Worm (Caenorhabditis elegans) whole organism, midembryonic: ENCODE data around the gene nhx-3.

ENCODE experiments used
- T22C8.4 ChIP-seq: fragments of 200-800 bp; sonication (Bioruptor generic); IDR thresholded peaks from 2 replicates; pipeline ENCODE4 v1.3.6; 2022; ENCODE audit warnings: missing genetic modification characterization, missing compliant biosample characterization
- cog-1 ChIP-seq: sonication (generic microtip); optimal IDR thresholded peaks from 2 replicates; lab custom pipeline; 2016; ENCODE audit warnings: missing genetic modification characterization, missing compliant biosample characterization
- flt-1 ChIP-seq: fragments of 200-800 bp; sonication (Bioruptor generic); IDR thresholded peaks from 2 replicates; pipeline ENCODE4 v1.3.6; 2022; ENCODE audit warnings: missing genetic modification characterization, missing compliant biosample characterization
- klf-2 ChIP-seq: fragments of 200-800 bp; sonication (Bioruptor generic); conservative IDR thresholded peaks from 2 replicates; pipeline ENCODE4 v1.3.6; 2022; ENCODE audit warnings: missing genetic modification reagents, missing genetic modification characterization, missing compliant biosample characterization
- med-1 ChIP-seq: sonication (generic microtip); optimal IDR thresholded peaks from 2 replicates; lab custom pipeline; 2017; ENCODE audit warnings: missing genetic modification characterization, mild to moderate bottlenecking, missing compliant biosample characterization, antibody characterized with exemption, missing genetic modification reagents; ENCODE audit not compliant: insufficient read depth
- ref-1 ChIP-seq: fragments of 200-800 bp; sonication (Bioruptor generic); conservative IDR thresholded peaks from 2 replicates; pipeline ENCODE4 v1.3.6; 2022; ENCODE audit warnings: missing genetic modification reagents, missing genetic modification characterization, missing compliant biosample characterization
- tab-1 ChIP-seq: fragments of 200-800 bp; sonication (Bioruptor generic); IDR thresholded peaks from 2 replicates; pipeline ENCODE4 v1.3.6; 2022; ENCODE audit warnings: missing genetic modification characterization, missing compliant biosample characterization
- ztf-23 ChIP-seq: fragments of 200-800 bp; sonication (Bioruptor generic); IDR thresholded peaks from 2 replicates; pipeline ENCODE4 v1.3.6; 2022; ENCODE audit warnings: missing genetic modification reagents, missing genetic modification characterization, missing compliant biosample characterization
- ztf-29 ChIP-seq: fragments of 200-800 bp; sonication (Bioruptor generic); IDR thresholded peaks from 2 replicates; pipeline ENCODE4 v1.3.6; 2022; ENCODE audit warnings: missing genetic modification reagents, missing genetic modification characterization, missing compliant biosample characterization

nhx-3 gene

DNA sequence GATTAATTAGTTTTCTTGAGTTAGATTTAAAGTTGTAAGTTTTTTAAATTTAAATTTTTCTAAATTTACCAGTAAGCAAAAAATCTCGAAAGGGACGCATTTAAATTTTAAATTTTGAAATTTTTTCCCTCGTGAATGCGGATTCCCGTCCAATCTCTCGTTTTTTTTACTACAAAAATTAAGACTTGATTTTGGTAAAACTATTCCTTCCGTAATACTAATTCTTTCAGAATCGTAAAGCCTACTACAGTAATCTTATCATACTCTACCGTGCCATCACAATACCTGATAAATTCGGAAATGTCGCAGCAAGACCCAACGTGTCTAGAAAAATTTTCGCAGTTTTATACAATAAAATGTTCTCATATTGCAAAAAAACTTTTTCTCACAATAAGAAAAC lies at the start of gene nhx-3, which contains the start of gene C54F6.19:
nhx-3 (minus strand) TSS at position 337 of the 400 bp plus-strand sequence.
C54F6.19 (plus strand) TSS at position 301 of the 400 bp plus-strand sequence.
- TF ChIP-seq T22C8.4 (GFP tag; lab: Robert Waterston, UW): no peak

DNA sequence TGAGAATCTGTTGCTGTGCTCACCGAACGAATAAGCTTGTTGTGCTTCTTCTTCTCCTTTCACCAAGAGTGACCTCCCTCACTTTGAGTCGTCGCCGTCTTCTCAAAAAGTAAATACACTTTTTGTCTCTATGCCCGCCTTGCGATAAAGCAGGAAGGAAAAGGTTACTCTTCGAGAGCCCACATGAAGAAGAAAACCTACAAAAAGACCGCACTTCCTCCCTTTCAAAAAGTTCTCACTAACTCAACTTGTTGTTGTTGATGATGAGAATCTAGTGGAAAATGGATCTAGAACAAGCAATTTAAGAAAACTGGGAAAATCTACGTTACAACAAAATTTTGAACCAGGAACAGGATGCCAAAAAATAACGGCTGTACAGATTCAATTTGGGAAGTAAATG lies 45.1 kb upstream of the nhx-3 start, which contains the start of gene C50E3.6:
C50E3.6 (minus strand) TSS at position 101 of the 400 bp plus-strand sequence.
- no peak for TF ChIP-seq cog-1
- no peak for TF ChIP-seq flt-1 (GFP tag; lab: Robert Waterston, UW)
- no peak for TF ChIP-seq ref-1 (GFP tag; lab: Robert Waterston, UW)
- no peak for TF ChIP-seq tab-1
- TF ChIP-seq ztf-29 (GFP tag; lab: Robert Waterston, UW): no peak
- no peak for TF ChIP-seq med-1 (GFP tag; lab: Kevin White, UChicago)
- no peak for TF ChIP-seq ztf-23 (GFP tag; lab: Robert Waterston, UW)
- no peak for TF ChIP-seq T22C8.4 (GFP tag; lab: Robert Waterston, UW)
- no peak for TF ChIP-seq klf-2 (GFP tag; lab: Robert Waterston, UW)

DNA sequence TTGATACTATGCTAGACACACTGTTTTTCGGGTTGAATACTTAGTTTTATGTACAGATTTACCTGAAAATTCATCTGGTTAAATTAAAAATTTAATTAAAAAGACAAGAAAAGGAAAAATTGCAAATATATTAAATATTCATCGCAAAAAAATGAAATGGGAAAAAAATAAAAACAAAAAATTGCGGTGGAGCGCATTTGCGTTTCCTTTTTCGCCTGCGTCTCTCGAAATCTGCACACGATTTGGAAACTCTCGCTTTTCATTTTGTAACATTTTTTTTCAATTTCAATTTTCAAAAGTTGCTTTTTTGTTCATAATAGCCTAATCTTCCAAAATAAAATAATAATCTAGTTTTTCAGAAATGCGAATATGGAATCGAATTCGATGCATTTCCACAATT lies 42.3 kb upstream of the nhx-3 start, which contains the start of the genes F19F10.11 and C50E3.5:
F19F10.11 (minus strand) TSS at position 68 of the 400 bp plus-strand sequence.
C50E3.5 (plus strand) TSS at position 360 of the 400 bp plus-strand sequence.
- no peak for TF ChIP-seq flt-1 (GFP tag; lab: Robert Waterston, UW)
- no peak for TF ChIP-seq cog-1
- TF ChIP-seq ref-1 (GFP tag; lab: Robert Waterston, UW): no peak
- TF ChIP-seq tab-1: no peak
- TF ChIP-seq ztf-23 (GFP tag; lab: Robert Waterston, UW): no peak
- no peak for TF ChIP-seq ztf-29 (GFP tag; lab: Robert Waterston, UW)
- no peak for TF ChIP-seq med-1 (GFP tag; lab: Kevin White, UChicago)
- no peak for TF ChIP-seq klf-2 (GFP tag; lab: Robert Waterston, UW)
- TF ChIP-seq T22C8.4 (GFP tag; lab: Robert Waterston, UW): no peak

DNA sequence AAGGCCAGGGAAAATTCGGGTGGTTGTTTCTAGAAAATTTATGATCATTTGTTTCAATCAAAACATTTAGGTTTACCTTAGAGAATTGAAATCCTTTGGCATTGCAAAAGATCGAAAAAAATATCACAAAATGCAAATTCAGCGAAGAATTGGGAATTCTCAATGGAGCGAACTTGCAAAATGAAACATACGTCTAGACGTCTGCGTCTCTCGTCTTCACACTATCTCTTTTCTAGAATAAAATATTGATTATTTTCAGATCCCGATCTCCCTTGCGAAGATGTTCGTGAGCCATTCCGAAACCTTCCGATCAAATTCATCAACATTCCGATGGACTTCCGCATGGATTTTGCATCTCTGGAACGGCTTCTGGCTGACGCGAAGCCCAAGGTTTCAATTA lies 35.1 kb upstream of the nhx-3 start, which contains the start of gene ets-6:
ets-6 (minus strand) TSS at position 169 of the 400 bp plus-strand sequence.
- TF ChIP-seq tab-1 (no peak), klf-2 (GFP tag; lab: Robert Waterston, UW) (no peak), ztf-29 (GFP tag; lab: Robert Waterston, UW) (no peak), T22C8.4 (GFP tag; lab: Robert Waterston, UW) (peak; percentile 67), ref-1 (GFP tag; lab: Robert Waterston, UW) (no peak), ztf-23 (GFP tag; lab: Robert Waterston, UW) (no peak)

DNA sequence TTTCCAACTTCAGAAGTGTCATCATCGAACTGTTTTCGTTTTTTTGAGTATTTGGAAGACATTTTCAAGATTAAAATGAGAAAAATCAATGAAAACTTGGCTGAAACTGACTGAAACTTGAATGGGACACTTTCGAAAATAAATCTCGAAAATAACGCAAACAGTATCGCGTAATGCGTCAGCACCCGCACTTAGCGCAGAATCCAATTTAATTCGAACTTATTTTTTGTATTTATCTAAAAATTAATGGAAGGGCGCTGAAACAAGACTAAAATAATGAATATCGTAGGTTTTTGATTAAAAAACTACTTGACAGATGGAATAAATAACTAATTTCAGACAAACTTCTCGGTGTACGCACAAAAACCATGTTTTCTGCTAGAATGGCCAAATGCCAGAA lies 30.2 kb upstream of the nhx-3 start, which contains the start of the genes snu-66 and ints-9:
snu-66 (minus strand) TSS at position 108 of the 400 bp plus-strand sequence.
ints-9 (plus strand) TSS at position 240 of the 400 bp plus-strand sequence.
- TF ChIP-seq cog-1 (no peak), T22C8.4 (GFP tag; lab: Robert Waterston, UW) (no peak), flt-1 (GFP tag; lab: Robert Waterston, UW) (no peak), klf-2 (GFP tag; lab: Robert Waterston, UW) (no peak), med-1 (GFP tag; lab: Kevin White, UChicago) (no peak), ref-1 (GFP tag; lab: Robert Waterston, UW) (no peak), tab-1 (no peak)

DNA sequence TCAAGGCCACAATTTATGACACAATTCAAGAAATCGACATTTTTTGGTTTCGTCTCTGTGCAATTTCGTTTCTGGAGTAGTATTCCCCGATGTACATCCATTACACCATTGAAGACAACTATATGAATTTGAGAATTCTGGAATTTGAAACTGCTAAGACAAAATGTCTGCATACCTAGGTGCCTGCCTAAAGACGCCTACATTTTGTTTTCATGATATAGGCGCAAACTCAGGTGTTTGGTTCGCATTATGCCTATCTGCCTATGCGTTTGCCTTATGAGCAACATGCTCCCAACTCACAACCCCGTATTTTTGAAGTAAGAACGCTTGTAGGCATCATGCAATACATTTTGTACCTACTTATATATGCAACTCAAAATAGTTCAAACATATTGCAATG lies 25.6 kb upstream of the nhx-3 start, which contains the start of gene F19F10.14:
F19F10.14 (minus strand) TSS at position 101 of the 400 bp plus-strand sequence.
- TF ChIP-seq tab-1 (no peak), flt-1 (GFP tag; lab: Robert Waterston, UW) (no peak), ztf-29 (GFP tag; lab: Robert Waterston, UW) (no peak), T22C8.4 (GFP tag; lab: Robert Waterston, UW) (no peak), ztf-23 (GFP tag; lab: Robert Waterston, UW) (no peak), cog-1 (no peak), ref-1 (GFP tag; lab: Robert Waterston, UW) (no peak), med-1 (GFP tag; lab: Kevin White, UChicago) (no peak), klf-2 (GFP tag; lab: Robert Waterston, UW) (no peak)

DNA sequence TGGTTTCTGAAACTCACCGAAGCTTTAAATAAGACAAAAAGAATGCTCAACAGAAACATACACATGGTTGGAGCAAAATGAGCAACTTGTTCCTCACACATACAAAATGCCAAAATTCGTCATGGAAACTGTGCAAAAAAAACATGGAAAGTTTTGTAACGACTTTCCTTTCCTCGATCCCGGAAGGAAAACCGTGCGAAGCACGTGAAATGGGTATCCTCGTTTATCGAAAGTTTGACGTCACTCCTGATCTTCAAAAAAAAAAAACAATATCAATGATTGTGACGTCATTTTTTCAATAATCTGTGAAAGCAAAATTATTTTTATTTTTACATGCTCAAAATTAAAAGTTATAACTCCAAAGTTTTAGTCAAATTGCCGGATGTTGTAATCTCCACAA lies 25.0 kb upstream of the nhx-3 start, which contains the start of gene clec-212:
clec-212 (minus strand) TSS at position 101 of the 400 bp plus-strand sequence.
- no peak for TF ChIP-seq med-1 (GFP tag; lab: Kevin White, UChicago)
- no peak for TF ChIP-seq ztf-23 (GFP tag; lab: Robert Waterston, UW)
- no peak for TF ChIP-seq tab-1
- TF ChIP-seq ref-1 (GFP tag; lab: Robert Waterston, UW): no peak
- no peak for TF ChIP-seq flt-1 (GFP tag; lab: Robert Waterston, UW)
- TF ChIP-seq cog-1: no peak
- TF ChIP-seq ztf-29 (GFP tag; lab: Robert Waterston, UW): no peak

DNA sequence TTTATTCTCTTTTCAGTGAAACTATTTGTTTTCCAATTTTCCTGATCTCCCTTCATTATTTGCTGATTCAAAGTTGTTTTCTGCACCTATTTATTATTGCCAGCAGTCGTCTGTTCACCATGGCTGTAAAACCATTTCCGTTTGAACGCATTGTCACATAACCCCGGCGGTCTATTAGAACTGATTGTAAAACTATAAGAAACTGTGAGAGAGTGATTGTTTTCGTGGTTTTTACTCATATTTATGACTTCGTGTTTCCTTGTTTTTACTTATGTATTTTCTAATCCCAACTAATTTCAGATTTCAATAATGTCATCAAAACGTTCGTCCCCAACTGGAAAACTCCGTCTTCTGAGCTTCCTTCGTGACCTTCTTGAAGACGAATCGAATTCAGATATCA lies 17.6 kb upstream of the nhx-3 start, which contains the start of gene F19F10.1:
F19F10.1 (plus strand) TSS at position 301 of the 400 bp plus-strand sequence.
- TF ChIP-seq ref-1 (GFP tag; lab: Robert Waterston, UW) (no peak), tab-1 (no peak), med-1 (GFP tag; lab: Kevin White, UChicago) (no peak), cog-1 (no peak), ztf-29 (GFP tag; lab: Robert Waterston, UW) (no peak), ztf-23 (GFP tag; lab: Robert Waterston, UW) (no peak), klf-2 (GFP tag; lab: Robert Waterston, UW) (no peak), flt-1 (GFP tag; lab: Robert Waterston, UW) (no peak), T22C8.4 (GFP tag; lab: Robert Waterston, UW) (no peak)

DNA sequence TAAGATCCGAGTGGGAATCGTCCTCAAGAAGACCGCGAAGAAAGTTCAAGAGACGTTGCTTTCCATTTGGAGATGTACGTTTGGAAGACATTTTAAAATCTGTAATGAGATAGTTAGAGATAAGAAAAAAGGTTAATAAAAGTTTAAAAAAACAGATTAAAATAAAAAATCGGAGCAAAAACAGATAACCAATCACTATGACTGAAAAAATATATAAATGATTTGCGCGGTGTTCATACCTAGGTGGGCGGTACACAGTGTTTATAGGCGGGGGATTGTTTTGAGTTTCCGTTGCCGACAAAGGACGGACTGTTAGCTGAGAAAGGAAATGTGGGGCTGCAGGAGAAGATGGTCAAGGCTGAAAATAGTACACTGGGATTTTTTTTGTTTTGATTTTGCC lies 13.4 kb upstream of the nhx-3 start, which contains the start of gene ets-7:
ets-7 (minus strand) TSS at position 101 of the 400 bp plus-strand sequence.
- TF ChIP-seq ref-1 (GFP tag; lab: Robert Waterston, UW): no peak
- TF ChIP-seq med-1 (GFP tag; lab: Kevin White, UChicago): no peak
- no peak for TF ChIP-seq tab-1
- no peak for TF ChIP-seq ztf-29 (GFP tag; lab: Robert Waterston, UW)
- TF ChIP-seq T22C8.4 (GFP tag; lab: Robert Waterston, UW): no peak
- no peak for TF ChIP-seq flt-1 (GFP tag; lab: Robert Waterston, UW)
- TF ChIP-seq cog-1: no peak
- no peak for TF ChIP-seq ztf-23 (GFP tag; lab: Robert Waterston, UW)
- no peak for TF ChIP-seq klf-2 (GFP tag; lab: Robert Waterston, UW)
